Worm (Caenorhabditis elegans): Measurements from ENCODE around the gene cest-2.3.
A peak's percentile ranks its signal among the peaks of the same experiment; 100 is the strongest.
"Not testable (repeated sequence)": the region's sequence is repeated elsewhere in the genome, so short reads cannot be mapped to it uniquely, and the experiment has no call there.

Gene cest-2.3

DNA sequence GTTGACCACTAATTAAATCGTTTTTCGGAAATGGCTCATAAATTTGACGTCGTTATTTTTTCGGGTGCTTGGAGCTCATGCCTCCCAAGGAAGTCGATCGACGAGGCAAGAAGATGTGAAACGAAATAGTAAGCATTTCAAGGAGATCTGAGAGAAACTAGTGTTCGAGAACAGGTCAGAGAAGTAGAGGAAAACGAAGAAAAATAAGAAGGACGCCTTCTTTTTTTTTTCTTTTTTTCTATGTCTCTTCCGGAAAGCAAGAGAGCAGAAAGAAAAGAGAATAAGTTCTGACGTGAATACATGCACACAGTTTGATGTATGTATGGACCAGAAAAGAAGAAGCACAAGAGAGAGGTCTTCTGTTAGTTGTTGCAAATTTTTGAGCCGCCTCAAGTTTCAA, 39.1 kb downstream of the cest-2.3 start:
- no peak for TF ChIP-seq ceh-22 (tag; optimal IDR thresholded peaks at IDR 0.05)
- no peak for TF ChIP-seq ceh-45 (GFP tag; IDR thresholded peaks at IDR 0.05)
- no peak for TF ChIP-seq unc-86 (tag; optimal IDR thresholded peaks at IDR 0.05)
- peak; percentile 70 for TF ChIP-seq unc-42 (tag; optimal IDR thresholded peaks at IDR 0.05)
- TF ChIP-seq fkh-6 (tag; optimal IDR thresholded peaks at IDR 0.05), result no peak
- no peak for TF ChIP-seq ets-4 (tag; optimal IDR thresholded peaks at IDR 0.05)

DNA sequence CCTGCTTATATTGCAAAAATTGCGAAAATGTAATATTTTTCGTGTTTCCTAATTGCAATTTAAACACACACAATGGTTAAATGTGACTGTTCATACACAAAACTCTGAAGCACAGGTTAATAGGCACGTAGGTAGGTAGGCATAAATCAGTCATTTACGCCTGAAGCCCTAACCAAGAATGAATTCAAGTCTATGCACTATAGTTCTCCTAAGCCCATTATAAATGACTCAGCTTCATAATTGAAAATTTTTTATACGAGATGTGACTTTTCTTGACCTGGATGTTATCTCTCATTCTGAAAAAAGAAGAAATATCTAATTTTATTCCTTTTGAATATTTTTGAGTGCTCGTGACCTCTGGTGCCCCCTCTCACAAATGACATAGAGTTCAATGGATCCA, 40.9 kb downstream of the cest-2.3 start:
- TF ChIP-seq ceh-24 (tag; optimal IDR thresholded peaks at IDR 0.05), result no peak

DNA sequence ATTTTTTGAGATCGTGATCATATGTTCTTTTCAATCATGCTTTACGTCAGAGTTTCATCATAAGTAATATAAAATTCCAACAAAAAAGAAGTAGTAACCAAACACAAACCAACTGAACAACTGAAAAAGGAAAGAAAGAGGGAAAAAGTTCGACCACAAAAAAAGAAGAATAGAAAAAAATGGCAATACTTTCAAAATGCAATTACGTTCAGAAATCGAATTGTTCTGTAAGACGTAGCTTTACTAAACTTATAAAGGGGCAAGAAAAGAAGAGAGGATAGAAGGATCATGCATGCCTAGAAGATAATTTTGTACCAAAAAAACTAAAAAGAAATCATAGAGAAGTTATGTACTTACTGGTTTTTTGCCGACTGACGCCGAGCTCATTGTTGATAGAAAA, 42.0 kb downstream of the cest-2.3 start:
- TF ChIP-seq unc-42 (tag; optimal IDR thresholded peaks at IDR 0.05), result peak; percentile 94
- TF ChIP-seq ttx-3 (tag; optimal IDR thresholded peaks at IDR 0.05), result no peak

DNA sequence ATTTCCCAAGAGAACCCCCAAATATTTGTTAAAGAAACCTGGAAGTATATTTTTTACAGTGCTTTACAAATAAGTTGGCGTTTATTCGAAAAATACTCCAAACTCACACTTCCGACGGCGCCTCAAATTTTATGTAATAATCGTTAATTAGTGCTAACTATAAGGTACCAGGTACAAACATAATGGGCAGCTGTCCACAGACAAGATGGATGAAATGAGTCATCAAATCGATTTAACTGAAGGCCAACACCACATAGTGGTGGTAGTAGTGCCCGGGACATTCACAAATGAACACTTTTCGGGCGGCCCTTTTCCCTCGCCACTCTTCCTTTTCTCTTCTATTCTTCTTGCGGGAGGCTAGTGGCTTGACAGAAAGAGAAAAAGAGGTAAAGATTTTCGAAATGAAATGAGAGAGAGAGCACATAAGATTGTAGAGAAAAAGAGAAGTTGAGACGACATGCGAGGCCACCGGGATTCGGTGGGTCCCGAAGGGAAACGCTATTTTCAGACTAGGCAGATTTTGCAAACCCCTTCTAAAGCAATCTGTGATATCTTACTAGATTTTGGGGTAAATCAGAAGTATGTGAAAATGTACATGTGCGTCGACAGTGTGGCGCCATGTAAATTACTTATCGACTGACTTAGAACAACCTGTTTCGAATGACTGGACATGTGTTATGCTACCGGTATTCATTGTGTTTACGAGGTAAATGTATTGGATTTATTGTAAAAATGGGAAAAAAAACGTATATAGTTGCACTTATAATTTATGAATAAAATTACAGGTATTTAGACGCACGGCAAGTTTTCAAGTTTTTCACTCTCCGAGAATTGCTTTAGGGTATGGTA, 43.3 kb downstream of the cest-2.3 start:
- TF ChIP-seq ceh-48 (tag; optimal IDR thresholded peaks at IDR 0.05) (peak; percentile 25), nfya-1 (tag; optimal IDR thresholded peaks at IDR 0.05) (peak; percentile 43), rnt-1 (tag; optimal IDR thresholded peaks at IDR 0.05) (peak; percentile 29), fkh-6 (tag; optimal IDR thresholded peaks at IDR 0.05) (no peak), ceh-31 (tag; optimal IDR thresholded peaks at IDR 0.05) (peak; percentile 35), unc-42 (tag; optimal IDR thresholded peaks at IDR 0.05) (peak; percentile 23), tbx-2 (tag; optimal IDR thresholded peaks at IDR 0.05) (peak; percentile 18), T23F11.4 (GFP tag; optimal IDR thresholded peaks at IDR 0.05) (no peak)

DNA sequence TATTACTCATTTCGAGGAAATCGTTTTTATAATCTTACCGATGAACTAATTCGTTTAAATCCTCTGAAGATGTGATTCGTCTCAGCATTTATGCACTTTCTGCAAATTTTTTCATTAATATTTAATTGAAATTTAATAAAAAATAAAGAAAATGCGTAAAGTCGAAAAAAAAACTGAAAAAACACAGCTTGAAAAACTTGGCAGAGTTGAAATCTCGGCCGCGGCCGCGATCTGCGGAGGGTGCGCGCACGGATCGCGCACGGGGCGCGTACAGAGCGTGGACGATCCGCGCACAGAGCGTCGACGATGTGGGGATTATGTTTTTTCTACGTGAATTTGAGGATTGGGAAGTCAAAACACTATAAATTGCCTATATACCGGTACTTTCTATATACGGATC, 45.0 kb downstream of the cest-2.3 start, which contains the start of gene AH10.4:
Gene AH10.4, minus strand, starts transcription at position 101 of the 400 bp plus-strand sequence.
- not testable (repeated sequence) for TF ChIP-seq dve-1 (tag; optimal IDR thresholded peaks at IDR 0.05); che-1 (tag; optimal IDR thresholded peaks at IDR 0.05); hlh-13 (GFP tag; optimal IDR thresholded peaks at IDR 0.05)

DNA sequence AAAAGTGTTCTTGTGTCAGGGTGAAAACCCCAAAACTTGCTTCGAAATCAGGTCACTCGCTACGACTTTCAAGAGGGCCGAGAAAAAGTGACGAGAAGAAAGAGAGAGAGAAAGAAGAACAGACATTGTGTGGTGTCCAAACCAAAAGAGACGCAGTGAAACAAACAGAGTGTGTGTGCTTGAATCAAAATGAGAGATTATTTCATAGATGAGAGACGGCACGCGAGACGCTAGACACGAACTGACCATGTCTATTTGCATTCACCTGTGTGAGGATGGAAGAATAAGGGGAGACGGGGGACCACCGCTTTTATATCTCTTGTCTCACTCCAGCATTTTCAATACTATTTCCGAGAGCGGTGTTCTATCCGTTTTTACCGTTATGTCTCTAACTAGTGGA, 46.6 kb downstream of the cest-2.3 start:
- TF ChIP-seq T23F11.4 (GFP tag; optimal IDR thresholded peaks at IDR 0.05), result no peak
- TF ChIP-seq ama-1 (optimal IDR thresholded peaks at IDR 0.05), result no peak
- peak; percentile 1 for TF ChIP-seq unc-42 (tag; optimal IDR thresholded peaks at IDR 0.05)
- no peak for TF ChIP-seq sox-4 (tag; optimal IDR thresholded peaks at IDR 0.05)
- no peak for TF ChIP-seq pha-4 (tag; optimal IDR thresholded peaks at IDR 0.05)
- TF ChIP-seq ceh-2 (tag; optimal IDR thresholded peaks at IDR 0.05), result peak; percentile 34
- TF ChIP-seq dve-1 (tag; optimal IDR thresholded peaks at IDR 0.05), result peak; percentile 49
- TF ChIP-seq ceh-6 (GFP tag; optimal IDR thresholded peaks at IDR 0.05), result no peak
- TF ChIP-seq pax-1 (tag; optimal IDR thresholded peaks at IDR 0.05), result peak; percentile 74
- peak; percentile 56 for TF ChIP-seq elt-2 (tag; optimal IDR thresholded peaks at IDR 0.05)
- no peak for TF ChIP-seq eyg-1 (tag; optimal IDR thresholded peaks at IDR 0.05)
- TF ChIP-seq pat-9 (tag; optimal IDR thresholded peaks at IDR 0.05), result no peak
- TF ChIP-seq rnt-1 (tag; optimal IDR thresholded peaks at IDR 0.05), result peak; percentile 56
- peak; percentile 72 for TF ChIP-seq F13H6.1 (tag; optimal IDR thresholded peaks at IDR 0.05)
- no peak for TF ChIP-seq dmd-4 (tag; optimal IDR thresholded peaks at IDR 0.05; ENCODE audit: borderline replicate concordance)
- peak; percentile 75 for TF ChIP-seq nfya-1 (tag; optimal IDR thresholded peaks at IDR 0.05)
- TF ChIP-seq pros-1 (tag; optimal IDR thresholded peaks at IDR 0.05), result peak; percentile 7
- peak; percentile 46 for TF ChIP-seq ref-2 (tag; optimal IDR thresholded peaks at IDR 0.05)
- peak; percentile 0 for TF ChIP-seq ceh-30 (tag; optimal IDR thresholded peaks at IDR 0.05)
- peak; percentile 13 for TF ChIP-seq zip-5 (tag; optimal IDR thresholded peaks at IDR 0.05)
- peak; percentile 67 for TF ChIP-seq ceh-19 (GFP tag; optimal IDR thresholded peaks at IDR 0.05)
- peak; percentile 24 for TF ChIP-seq pha-2 (tag; optimal IDR thresholded peaks at IDR 0.05)
- peak; percentile 77 for TF ChIP-seq tbx-2 (tag; optimal IDR thresholded peaks at IDR 0.05)
- TF ChIP-seq ets-4 (tag; optimal IDR thresholded peaks at IDR 0.05), result peak; percentile 39
- peak; percentile 2; the same call in 1 of the 2 replicates for TF ChIP-seq sox-2 (GFP tag; IDR thresholded peaks at IDR 0.05)
- TF ChIP-seq unc-86 (tag; optimal IDR thresholded peaks at IDR 0.05), result peak; percentile 13
- TF ChIP-seq hlh-30 (tag; optimal IDR thresholded peaks at IDR 0.05; ENCODE audit: insufficient read depth), result peak; percentile 46
- peak; percentile 38 for TF ChIP-seq ceh-34 (tag; optimal IDR thresholded peaks at IDR 0.05)
- TF ChIP-seq ceh-18 (tag; optimal IDR thresholded peaks at IDR 0.05), result peak; percentile 56
- peak; percentile 64 for TF ChIP-seq unc-55 (GFP tag; optimal IDR thresholded peaks at IDR 0.05)
- TF ChIP-seq ceh-31 (tag; optimal IDR thresholded peaks at IDR 0.05), result peak; percentile 82
